Worm (Caenorhabditis elegans) whole organism, late embryonic: ENCODE data around the gene ZK856.6.

Experiments
- C08G9.2 ChIP-seq: sonication (generic microtip); optimal IDR thresholded peaks from 2 replicates; lab custom pipeline; 2016; ENCODE audit warnings: mild to moderate bottlenecking, missing genetic modification characterization, moderate library complexity, missing compliant biosample characterization
- C38D4.7 ChIP-seq: fragments of 200-800 bp; sonication (Bioruptor generic); optimal IDR thresholded peaks from 2 replicates; lab custom pipeline; 2018; ENCODE audit warnings: mild to moderate bottlenecking, missing genetic modification characterization, moderate library complexity, missing compliant biosample characterization
- F13H6.1 ChIP-seq: sonication (generic microtip); optimal IDR thresholded peaks from 2 replicates; lab custom pipeline; 2016; ENCODE audit warnings: missing genetic modification characterization, missing compliant biosample characterization
- K09A11.1 ChIP-seq: sonication (generic microtip); optimal IDR thresholded peaks from 2 replicates; lab custom pipeline; 2017; ENCODE audit warnings: antibody characterized with exemption, mild to moderate bottlenecking, missing genetic modification characterization, missing compliant biosample characterization; ENCODE audit not compliant: insufficient read depth
- Y22D7AL.16 ChIP-seq: sonication (generic microtip); optimal IDR thresholded peaks from 2 replicates; lab custom pipeline; 2016; ENCODE audit warnings: missing genetic modification characterization, missing compliant biosample characterization
- ama-1 ChIP-seq: fragments of 150-350 bp; optimal IDR thresholded peaks from 2 replicates; lab custom pipeline; 2014
- ceh-14 ChIP-seq: sonication (generic microtip); optimal IDR thresholded peaks from 2 replicates; lab custom pipeline; 2016; ENCODE audit warnings: missing genotype, missing genetic modification characterization, missing compliant biosample characterization
- ceh-18 ChIP-seq: sonication (generic microtip); optimal IDR thresholded peaks from 2 replicates; lab custom pipeline; 2016; ENCODE audit warnings: missing genetic modification characterization, missing compliant biosample characterization
- ceh-19 ChIP-seq: fragments of 200-800 bp; sonication (Bioruptor generic); optimal IDR thresholded peaks from 2 replicates; lab custom pipeline; 2018; ENCODE audit warnings: mild to moderate bottlenecking, missing genetic modification characterization, missing compliant biosample characterization
- ceh-2 ChIP-seq: sonication (generic microtip); optimal IDR thresholded peaks from 2 replicates; lab custom pipeline; 2016; ENCODE audit warnings: missing genotype, missing genetic modification characterization, missing compliant biosample characterization
- ceh-22 ChIP-seq: sonication (generic microtip); optimal IDR thresholded peaks from 2 replicates; lab custom pipeline; 2017; ENCODE audit warnings: missing biosample characterization, missing genetic modification characterization
- ceh-34 ChIP-seq: sonication (generic microtip); optimal IDR thresholded peaks from 2 replicates; lab custom pipeline; 2016; ENCODE audit warnings: mild to moderate bottlenecking, missing genetic modification characterization, missing compliant biosample characterization
- ceh-45 ChIP-seq: fragments of 200-800 bp; sonication (Bioruptor generic); IDR thresholded peaks from 2 replicates; pipeline ENCODE4 v1.3.6; 2022; ENCODE audit warnings: missing genetic modification reagents, missing genetic modification characterization, missing compliant biosample characterization
- ceh-6 ChIP-seq: fragments of 200-800 bp; sonication (Bioruptor generic); optimal IDR thresholded peaks from 2 replicates; lab custom pipeline; 2018; ENCODE audit warnings: mild to moderate bottlenecking, missing genetic modification characterization, missing compliant biosample characterization
- che-1 ChIP-seq: sonication (generic microtip); optimal IDR thresholded peaks from 2 replicates; lab custom pipeline; 2016; ENCODE audit warnings: mild to moderate bottlenecking, missing genetic modification characterization, missing compliant biosample characterization
- dmd-4 ChIP-seq: sonication (generic microtip); optimal IDR thresholded peaks from 2 replicates; lab custom pipeline; 2016; ENCODE audit warnings: borderline replicate concordance, missing genetic modification characterization, missing compliant biosample characterization
- dve-1 ChIP-seq: sonication (generic microtip); optimal IDR thresholded peaks from 2 replicates; lab custom pipeline; 2017; ENCODE audit warnings: antibody characterized with exemption, mild to moderate bottlenecking, missing genetic modification characterization, missing compliant biosample characterization
- elt-4 ChIP-seq: sonication (generic microtip); optimal IDR thresholded peaks from 2 replicates; lab custom pipeline; 2016; ENCODE audit warnings: missing genetic modification characterization, missing compliant biosample characterization
- ets-4 ChIP-seq: sonication (generic microtip); optimal IDR thresholded peaks from 2 replicates; lab custom pipeline; 2016; ENCODE audit warnings: missing genetic modification characterization, missing compliant biosample characterization
- eyg-1 ChIP-seq: sonication (generic microtip); optimal IDR thresholded peaks from 2 replicates; lab custom pipeline; 2016; ENCODE audit warnings: missing genotype, missing genetic modification characterization, missing compliant biosample characterization
- fax-1 ChIP-seq: sonication (generic microtip); optimal IDR thresholded peaks from 2 replicates; lab custom pipeline; 2016; ENCODE audit warnings: missing genotype, missing genetic modification characterization, missing compliant biosample characterization
- fkh-10 ChIP-seq: fragments of 150-350 bp; optimal IDR thresholded peaks from 2 replicates; lab custom pipeline; 2014; ENCODE audit warnings: missing biosample characterization, missing genetic modification reagents, missing genetic modification characterization
- hlh-13 ChIP-seq: fragments of 200-800 bp; sonication (Bioruptor generic); optimal IDR thresholded peaks from 2 replicates; lab custom pipeline; 2018; ENCODE audit warnings: mild to moderate bottlenecking, missing genetic modification characterization, missing compliant biosample characterization
- hlh-30 ChIP-seq: sonication (generic microtip); optimal IDR thresholded peaks from 2 replicates; lab custom pipeline; 2017; ENCODE audit warnings: antibody characterized with exemption, missing genetic modification characterization, missing compliant biosample characterization; ENCODE audit not compliant: insufficient read depth
- hlh-6 ChIP-seq: sonication (generic microtip); optimal IDR thresholded peaks from 2 replicates; lab custom pipeline; 2016; ENCODE audit warnings: missing genotype, missing genetic modification characterization, missing compliant biosample characterization
- lin-11 ChIP-seq: fragments of 200-800 bp; sonication (Bioruptor generic); optimal IDR thresholded peaks from 2 replicates; lab custom pipeline; 2018; ENCODE audit warnings: mild to moderate bottlenecking, missing genetic modification characterization, missing compliant biosample characterization
- madf-2 ChIP-seq: sonication (generic microtip); optimal IDR thresholded peaks from 2 replicates; lab custom pipeline; 2017; ENCODE audit warnings: missing genetic modification characterization, missing compliant biosample characterization
- nfya-1 ChIP-seq: sonication (generic microtip); optimal IDR thresholded peaks from 2 replicates; lab custom pipeline; 2017; ENCODE audit warnings: missing genetic modification characterization, mild to moderate bottlenecking, missing compliant biosample characterization, antibody characterized with exemption, moderate library complexity
- nhr-232 ChIP-seq: sonication (generic microtip); optimal IDR thresholded peaks from 2 replicates; lab custom pipeline; 2016; ENCODE audit warnings: missing genetic modification characterization, missing compliant biosample characterization
- npax-4 ChIP-seq: sonication (generic microtip); optimal IDR thresholded peaks from 2 replicates; lab custom pipeline; 2016; ENCODE audit warnings: missing genetic modification characterization, missing compliant biosample characterization
- odd-2 ChIP-seq: sonication (generic microtip); optimal IDR thresholded peaks from 2 replicates; lab custom pipeline; 2017; ENCODE audit warnings: antibody characterized with exemption, mild to moderate bottlenecking, missing genetic modification characterization, missing compliant biosample characterization
- pag-3 ChIP-seq: sonication (generic microtip); optimal IDR thresholded peaks from 2 replicates; lab custom pipeline; 2016; ENCODE audit warnings: missing compliant biosample characterization, missing genetic modification characterization, borderline replicate concordance
- pax-1 ChIP-seq: fragments of 150-350 bp; optimal IDR thresholded peaks from 2 replicates; lab custom pipeline; 2014; ENCODE audit warnings: missing biosample characterization, missing genetic modification characterization
- pha-2 ChIP-seq: sonication (generic microtip); optimal IDR thresholded peaks from 2 replicates; lab custom pipeline; 2017; ENCODE audit warnings: mild to moderate bottlenecking, missing genetic modification characterization, missing compliant biosample characterization
- pros-1 ChIP-seq: fragments of 150-350 bp; optimal IDR thresholded peaks from 2 replicates; lab custom pipeline; 2014; ENCODE audit warnings: missing biosample characterization, missing genetic modification reagents, missing genetic modification characterization
- rnt-1 ChIP-seq: sonication (generic microtip); optimal IDR thresholded peaks from 2 replicates; lab custom pipeline; 2016; ENCODE audit warnings: missing genetic modification characterization, missing compliant biosample characterization
- sdc-2 ChIP-seq: sonication (generic microtip); optimal IDR thresholded peaks from 2 replicates; lab custom pipeline; 2016; ENCODE audit warnings: missing genotype, missing genetic modification characterization, missing compliant biosample characterization
- sox-4 ChIP-seq: sonication (generic microtip); optimal IDR thresholded peaks from 2 replicates; lab custom pipeline; 2017; ENCODE audit warnings: mild to moderate bottlenecking, missing genetic modification characterization, inconsistent platforms, missing compliant biosample characterization
- syd-9 ChIP-seq: sonication (generic microtip); optimal IDR thresholded peaks from 2 replicates; lab custom pipeline; 2016; ENCODE audit warnings: mild to moderate bottlenecking, missing genetic modification characterization, moderate library complexity, missing compliant biosample characterization
- tbx-2 ChIP-seq: sonication (generic microtip); optimal IDR thresholded peaks from 2 replicates; lab custom pipeline; 2016; ENCODE audit warnings: missing genetic modification characterization, missing compliant biosample characterization
- tbx-7 ChIP-seq: sonication (generic microtip); optimal IDR thresholded peaks from 2 replicates; lab custom pipeline; 2016; ENCODE audit warnings: missing genotype, missing genetic modification characterization, missing compliant biosample characterization
- ttx-3 ChIP-seq: sonication (generic microtip); optimal IDR thresholded peaks from 2 replicates; lab custom pipeline; 2016; ENCODE audit warnings: missing genetic modification reagents, missing genetic modification characterization, missing compliant biosample characterization
- unc-55 ChIP-seq: sonication (generic microtip); optimal IDR thresholded peaks from 2 replicates; lab custom pipeline; 2017; ENCODE audit warnings: missing biosample characterization, missing genetic modification reagents, missing genetic modification characterization
- zip-5 ChIP-seq: sonication (generic microtip); optimal IDR thresholded peaks from 2 replicates; lab custom pipeline; 2016; ENCODE audit warnings: missing genetic modification characterization, missing compliant biosample characterization

ZK856.6 gene

ce11 chrV:10198386-10198785 lies at the start of gene ZK856.6:
Gene ZK856.6, plus strand, starts transcription at chrV:10198686.
- TF ChIP-seq ceh-45 (no peak), C38D4.7 (GFP tag; lab: Kevin White, UChicago) (no peak), C08G9.2 (tag; lab: Kevin White, UChicago) (no peak), ceh-18 (tag; lab: Kevin White, UChicago) (no peak), F13H6.1 (tag; lab: Kevin White, UChicago) (no peak), che-1 (tag; lab: Kevin White, UChicago) (no peak), nfya-1 (tag; lab: Kevin White, UChicago) (no peak), pax-1 (no peak), fkh-10 (no peak), ceh-22 (tag; lab: Kevin White, UChicago) (no peak), hlh-13 (GFP tag; lab: Kevin White, UChicago) (no peak), rnt-1 (no peak), ceh-2 (no peak), odd-2 (no peak), zip-5 (tag; lab: Kevin White, UChicago) (no peak)
- TF ChIP-seq, all 69 proteins: peak for 0

DNA sequence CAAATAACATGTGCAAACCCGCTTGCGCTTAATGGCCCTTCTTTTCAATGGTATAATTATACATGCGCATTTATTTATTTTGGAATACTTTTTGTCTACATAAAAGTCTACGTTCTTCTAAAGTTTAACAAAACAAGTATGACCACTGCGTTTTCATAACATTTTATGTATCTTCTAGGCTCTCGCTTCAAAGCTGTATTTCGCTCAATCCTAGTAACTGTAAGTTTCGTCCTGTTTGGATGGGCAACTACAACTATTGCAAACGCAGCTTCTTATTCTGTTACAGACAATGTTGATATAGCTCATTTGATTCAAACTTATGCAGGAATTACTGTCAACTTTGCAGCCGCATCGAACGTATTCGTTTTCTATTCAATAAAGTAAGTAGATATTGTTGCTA lies 48.8 kb upstream of the ZK856.6 start, which contains the start of gene srsx-27:
srsx-27 (plus strand) TSS at position 301 of the 400 bp plus-strand sequence.
- no peak for TF ChIP-seq syd-9
- TF ChIP-seq unc-55 (GFP tag; lab: Kevin White, UChicago) = no peak

- TF ChIP-seq ceh-6 (no peak), hlh-13 (GFP tag; lab: Kevin White, UChicago) (no peak), npax-4 (tag; lab: Kevin White, UChicago) (no peak), Y22D7AL.16 (tag; lab: Kevin White, UChicago) (no peak), ceh-34 (tag; lab: Kevin White, UChicago) (no peak), sox-4 (tag; lab: Kevin White, UChicago) (no peak), F13H6.1 (tag; lab: Kevin White, UChicago) (no peak), pag-3 (tag; lab: Kevin White, UChicago) (no peak), K09A11.1 (no peak), tbx-7 (no peak), tbx-2 (tag; lab: Kevin White, UChicago) (no peak)
Measured at ce11 chrV:10152278-10152677, 46.2 kb upstream of the ZK856.6 start, which contains the start of gene srsx-28. Gene srsx-28, plus strand, starts transcription at chrV:10152578.

DNA sequence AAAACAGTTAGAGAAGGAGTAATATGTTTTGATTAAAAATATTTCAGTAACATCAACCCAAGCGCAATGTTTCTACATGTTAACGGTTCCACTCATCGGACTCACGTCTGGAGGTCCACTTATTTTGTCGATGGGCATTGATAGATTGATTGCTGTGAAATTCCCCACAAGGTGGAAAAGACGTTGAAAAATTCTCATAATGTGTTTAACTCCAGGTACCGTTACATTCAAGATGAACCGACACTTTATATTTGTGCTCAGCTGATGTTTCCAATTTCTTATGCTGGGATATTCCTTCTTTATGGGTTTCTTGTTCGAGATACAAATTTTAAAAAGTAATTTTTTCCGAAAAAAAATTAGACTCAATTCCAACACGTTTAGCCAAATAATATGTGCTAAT lies 45.4 kb upstream of the ZK856.6 start:
- TF ChIP-seq hlh-30 (tag; lab: Kevin White, UChicago) = no peak
- TF ChIP-seq dve-1 (tag; lab: Kevin White, UChicago) = no peak
- no peak for TF ChIP-seq ceh-18 (tag; lab: Kevin White, UChicago)
- no peak for TF ChIP-seq C38D4.7 (GFP tag; lab: Kevin White, UChicago)
- no peak for TF ChIP-seq nfya-1 (tag; lab: Kevin White, UChicago)
- TF ChIP-seq pha-2 (tag; lab: Kevin White, UChicago) = no peak
- no peak for TF ChIP-seq eyg-1 (tag; lab: Kevin White, UChicago)
- TF ChIP-seq ceh-19 (GFP tag; lab: Kevin White, UChicago) = no peak
- no peak for TF ChIP-seq dmd-4 (tag; lab: Kevin White, UChicago)
- no peak for TF ChIP-seq elt-4 (tag; lab: Kevin White, UChicago)
- no peak for TF ChIP-seq Y22D7AL.16 (tag; lab: Kevin White, UChicago)
- no peak for TF ChIP-seq npax-4 (tag; lab: Kevin White, UChicago)

ce11 chrV:10154698-10155097 lies 43.8 kb upstream of the ZK856.6 start, which contains the start of gene srsx-29:
Gene srsx-29, plus strand, starts transcription at chrV:10154998.
- TF ChIP-seq lin-11 (tag; lab: Kevin White, UChicago) (no peak), elt-4 (tag; lab: Kevin White, UChicago) (no peak), nhr-232 (tag; lab: Kevin White, UChicago) (no peak), fax-1 (tag; lab: Kevin White, UChicago) (no peak), ttx-3 (tag; lab: Kevin White, UChicago) (no peak), ceh-14 (tag; lab: Kevin White, UChicago) (no peak), madf-2 (no peak), ceh-2 (no peak), sdc-2 (tag; lab: Kevin White, UChicago) (no peak), sox-4 (tag; lab: Kevin White, UChicago) (no peak), hlh-6 (tag; lab: Kevin White, UChicago) (no peak), rnt-1 (no peak), pros-1 (tag; lab: Kevin White, UChicago) (no peak), nfya-1 (tag; lab: Kevin White, UChicago) (no peak), tbx-2 (tag; lab: Kevin White, UChicago) (no peak), ets-4 (tag; lab: Kevin White, UChicago) (no peak), ama-1 (lab: Kevin White, UChicago) (no peak), K09A11.1 (no peak)
